Worm (Caenorhabditis elegans): ENCODE data around the gene cpb-1.

The cpb-1 gene

DNA sequence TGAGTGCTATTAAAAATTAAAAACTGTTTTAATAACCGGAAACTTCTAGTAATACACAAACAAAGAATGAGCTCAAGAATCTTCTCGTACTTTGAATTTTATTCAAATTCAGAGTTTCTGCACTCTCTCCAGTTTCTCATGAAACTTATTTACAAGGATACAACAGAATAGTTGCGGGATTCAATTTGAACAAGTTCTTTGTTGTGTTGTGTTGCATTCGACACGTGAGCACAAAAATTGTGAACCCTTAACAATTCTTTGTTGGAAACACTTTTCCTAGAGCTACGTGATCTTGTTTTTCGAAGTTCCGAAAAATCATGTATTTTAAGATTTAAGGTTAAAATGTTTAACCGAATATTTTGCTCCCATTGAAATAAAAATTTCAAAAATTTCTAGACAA is 51.7 kb downstream of the cpb-1 start:
- no peak for TF ChIP-seq che-1 (tag; optimal IDR thresholded peaks at IDR 0.05)
- TF ChIP-seq pros-1 (tag; optimal IDR thresholded peaks at IDR 0.05) = no peak
- no peak for TF ChIP-seq tbx-2 (tag; optimal IDR thresholded peaks at IDR 0.05)
- no peak for TF ChIP-seq lin-11 (tag; optimal IDR thresholded peaks at IDR 0.05)
- no peak for TF ChIP-seq ama-1 (optimal IDR thresholded peaks at IDR 0.05)
- no peak for TF ChIP-seq sdc-2 (tag; optimal IDR thresholded peaks at IDR 0.05)
- TF ChIP-seq hlh-6 (tag; optimal IDR thresholded peaks at IDR 0.05) = no peak
- no peak for TF ChIP-seq mec-3 (tag; optimal IDR thresholded peaks at IDR 0.05; ENCODE audit: borderline replicate concordance)
- no peak for TF ChIP-seq F13H6.1 (tag; optimal IDR thresholded peaks at IDR 0.05)
- TF ChIP-seq unc-42 (tag; optimal IDR thresholded peaks at IDR 0.05) = no peak
- TF ChIP-seq fax-1 (tag; optimal IDR thresholded peaks at IDR 0.05) = no peak
